Worm (Caenorhabditis elegans): Measurements from ENCODE around the gene gmeb-2.

DNA sequence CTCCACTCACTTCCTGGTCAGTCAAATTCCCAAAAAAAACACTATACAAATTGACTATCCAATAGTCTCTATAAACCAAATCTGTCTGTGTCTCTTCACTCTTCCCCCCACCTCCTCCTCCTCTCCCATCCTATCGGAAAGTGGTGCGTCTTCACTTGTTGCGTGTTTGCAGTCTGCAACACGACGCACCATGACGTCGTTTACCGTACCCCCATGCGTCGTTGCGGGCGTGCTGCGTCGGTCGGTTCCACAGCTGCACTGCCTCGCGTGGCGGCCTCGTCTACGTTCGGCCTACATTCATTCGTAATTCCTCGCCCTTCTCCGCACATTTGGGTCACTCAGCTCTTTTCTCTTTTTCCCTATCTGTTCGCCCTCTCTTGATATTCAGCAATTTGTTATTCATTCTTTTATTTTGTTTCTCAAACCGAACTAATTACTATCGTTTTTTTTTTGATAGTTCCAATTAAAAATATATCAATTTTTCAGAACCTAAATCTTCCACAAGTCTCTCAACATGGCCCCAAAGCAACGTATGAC lies 37.7 kb upstream of the gmeb-2 start, which contains the start of gene serp-1.1:
- TF ChIP-seq mdl-1 (tag; optimal IDR thresholded peaks at IDR 0.05) (peak; percentile 55 to 98), unc-130 (tag; optimal IDR thresholded peaks at IDR 0.05) (peak; percentile 96), ceh-88 (GFP tag; IDR thresholded peaks at IDR 0.05) (peak; percentile 96), fos-1 (tag; optimal IDR thresholded peaks at IDR 0.05) (peak; percentile 93), hlh-4 (tag; optimal IDR thresholded peaks at IDR 0.05) (no peak), ama-1 (optimal IDR thresholded peaks at IDR 0.05) (peak; percentile 55), mep-1 (tag; optimal IDR thresholded peaks at IDR 0.05) (peak; percentile 97), nhr-85 (tag) (peak; percentile 100), zip-4 (GFP tag; optimal IDR thresholded peaks at IDR 0.05) (peak; percentile 91), fkh-10 (GFP tag; optimal IDR thresholded peaks at IDR 0.05) (peak; percentile 92)
